Fruit fly (Drosophila melanogaster): ENCODE data around the gene trp.

The trp gene

DNA sequence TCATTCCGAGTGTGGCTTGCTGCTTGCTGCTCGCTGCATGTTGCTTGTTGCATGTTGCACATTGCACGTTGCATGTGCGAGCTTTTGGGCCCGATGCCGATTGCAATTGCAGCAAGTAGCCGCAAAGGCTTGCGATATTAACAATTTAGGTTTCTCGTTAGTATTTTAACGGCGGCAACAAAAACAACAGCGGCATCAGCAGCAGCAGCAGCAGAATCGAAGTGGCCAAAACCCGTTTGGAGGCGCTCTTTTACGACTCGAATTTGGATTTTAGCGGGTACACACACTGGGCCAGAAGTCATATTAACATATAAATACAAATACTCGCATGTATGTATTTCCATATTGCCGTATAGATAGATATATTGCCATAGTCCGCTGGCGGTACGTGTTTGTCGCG lies 39.8 kb downstream of the trp start:
- TF ChIP-seq jim (GFP tag; optimal IDR thresholded peaks at IDR 0.05) (no peak), usp (GFP tag; optimal IDR thresholded peaks at IDR 0.05) (no peak), Myc (optimal IDR thresholded peaks at IDR 0.05) (no peak), br (GFP tag; optimal IDR thresholded peaks at IDR 0.05) (no peak), foxo (GFP tag; optimal IDR thresholded peaks at IDR 0.05) (no peak), OdsH (GFP tag; optimal IDR thresholded peaks at IDR 0.05) (no peak), pan (optimal IDR thresholded peaks at IDR 0.05) (no peak)

- TF ChIP-seq CrebA (GFP tag; optimal IDR thresholded peaks at IDR 0.05; ENCODE audit: borderline replicate concordance) (no peak), Myc (optimal IDR thresholded peaks at IDR 0.05) (no peak), Hnf4 (GFP tag; optimal IDR thresholded peaks at IDR 0.05) (peak; percentile 63), foxo (GFP tag; optimal IDR thresholded peaks at IDR 0.05) (peak in 1 of 2 experiments; percentile 37), Dif (GFP tag; optimal IDR thresholded peaks at IDR 0.05; ENCODE audit: partially characterized antibody) (peak; percentile 92), h (GFP tag; optimal IDR thresholded peaks at IDR 0.05) (peak; percentile 65), dsf (GFP tag; optimal IDR thresholded peaks at IDR 0.05; ENCODE audit: borderline replicate concordance) (no peak), woc (GFP tag; optimal IDR thresholded peaks at IDR 0.05) (peak; percentile 92), Hr78 (GFP tag; optimal IDR thresholded peaks at IDR 0.05) (no peak), brk (GFP tag; optimal IDR thresholded peaks at IDR 0.05) (peak; percentile 71), lola (GFP tag; optimal IDR thresholded peaks at IDR 0.05) (no peak), Sp1 (GFP tag; optimal IDR thresholded peaks at IDR 0.05) (peak; percentile 39), Mio (GFP tag; optimal IDR thresholded peaks at IDR 0.05) (no peak), Jra (GFP tag; optimal IDR thresholded peaks at IDR 0.05) (peak; percentile 43), OdsH (GFP tag; optimal IDR thresholded peaks at IDR 0.05) (peak; percentile 59), sage (GFP tag; optimal IDR thresholded peaks at IDR 0.05) (peak; percentile 62), tai (GFP tag; optimal IDR thresholded peaks at IDR 0.05) (no peak), rgr (GFP tag; optimal IDR thresholded peaks at IDR 0.05) (peak; percentile 15), jim (GFP tag; optimal IDR thresholded peaks at IDR 0.05) (no peak), CG32264 (GFP tag; optimal IDR thresholded peaks at IDR 0.05) (no peak), Vsx2 (GFP tag; optimal IDR thresholded peaks at IDR 0.05; ENCODE audit: partially characterized antibody) (peak; percentile 46), Dfd (GFP tag; optimal IDR thresholded peaks at IDR 0.05) (no peak), N (GFP tag; optimal IDR thresholded peaks at IDR 0.05) (peak; percentile 34), sv (GFP tag; optimal IDR thresholded peaks at IDR 0.05) (no peak), ey (GFP tag; optimal IDR thresholded peaks at IDR 0.05) (peak; percentile 55), dl (GFP tag; optimal IDR thresholded peaks at IDR 0.05; ENCODE audit: insufficient read depth in 1 of 2, partially characterized antibody in 2 of 2) (peak; percentile 66 to 76), br (GFP tag; optimal IDR thresholded peaks at IDR 0.05) (peak; percentile 59), Rel (GFP tag; optimal IDR thresholded peaks at IDR 0.05) (no peak), Rel (tag; optimal IDR thresholded peaks at IDR 0.05) (peak; percentile 67), Abd-B (GFP tag; optimal IDR thresholded peaks at IDR 0.05) (no peak), fru (GFP tag; optimal IDR thresholded peaks at IDR 0.05) (peak; percentile 51), usp (GFP tag; optimal IDR thresholded peaks at IDR 0.05) (no peak), Hr83 (GFP tag; optimal IDR thresholded peaks at IDR 0.05; ENCODE audit: poor library complexity, severe bottlenecking) (peak; percentile 78), GATAd (GFP tag; optimal IDR thresholded peaks at IDR 0.05) (no peak), dmrt93B (GFP tag; optimal IDR thresholded peaks at IDR 0.05) (peak; percentile 16), psq (GFP tag; optimal IDR thresholded peaks at IDR 0.05) (peak; percentile 44), CG9705 (GFP tag; optimal IDR thresholded peaks at IDR 0.05) (no peak), pan (optimal IDR thresholded peaks at IDR 0.05) (no peak), HLH106 (tag; optimal IDR thresholded peaks at IDR 0.05) (peak; percentile 35)
Measured at dm6 chr3R:29876733-29877193, 43.3 kb downstream of the trp start, which contains the start of gene CG31038. CG31038 (plus strand) TSS chr3R:29877059.

DNA sequence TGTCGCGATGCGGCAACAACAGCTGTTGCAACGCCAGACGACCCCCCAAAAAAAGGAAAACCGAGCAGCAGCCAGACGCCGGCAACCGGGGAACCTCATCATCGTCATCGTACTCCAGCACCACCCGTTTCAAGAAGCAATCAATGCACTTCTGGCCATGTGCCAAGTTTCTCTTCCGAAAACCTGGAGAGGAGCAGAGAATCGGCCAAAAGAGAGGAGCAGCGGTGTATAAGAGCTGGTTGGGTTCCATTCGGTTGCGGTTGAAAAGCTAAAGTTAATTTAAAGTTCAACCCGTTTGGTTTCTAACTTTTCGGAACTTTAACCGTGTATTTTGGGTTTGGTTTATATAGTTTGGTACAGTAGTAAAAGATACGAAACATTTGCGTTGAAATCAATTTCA lies 43.9 kb downstream of the trp start:
- TF ChIP-seq Mio (GFP tag; optimal IDR thresholded peaks at IDR 0.05) (no peak), Dif (GFP tag; optimal IDR thresholded peaks at IDR 0.05; ENCODE audit: partially characterized antibody) (peak; percentile 84), dl (GFP tag; optimal IDR thresholded peaks at IDR 0.05; ENCODE audit: insufficient read depth in 1 of 2, partially characterized antibody in 2 of 2) (peak; percentile 60 to 78)

Data from whole organism, wandering third instar larva.